In genomic region chrX:7217704-7218479, ce11 we compare ENCODE assay signal across 3 worm cellular contexts.
A peak's percentile ranks its signal among the peaks of the same experiment; 100 is the strongest.
TF ChIP-seq lines count a peak whose summit lies in the region.

TSS of gene syd-9 (plus strand) at chrX:7218097.

TF ChIP-seq in whole organism, L1 larva, 84 proteins besides CTCF, POLR2A, EP300 and RAD21 (continued from another document):
- peak; percentile 58 for TF ChIP-seq lin-14 (GFP tag; optimal IDR thresholded peaks at IDR 0.05; lab: Kevin White, UChicago)

TF ChIP-seq in whole organism, L4 larva, 104 proteins besides CTCF, POLR2A, EP300 and RAD21 (continued from another document):
- TF ChIP-seq jun-1 (tag; optimal IDR thresholded peaks at IDR 0.05; lab: Kevin White, UChicago) (no peak), hmg-1.1 (GFP tag; IDR thresholded peaks at IDR 0.05; lab: Robert Waterston, UW) (no peak), mes-2 (tag; optimal IDR thresholded peaks at IDR 0.05; lab: Kevin White, UChicago; ENCODE audit: poor library complexity, severe bottlenecking) (no peak)

TF ChIP-seq in whole organism, young adult, 124 proteins besides CTCF, POLR2A, EP300 and RAD21 (continued from another document):
- TF ChIP-seq ztf-6 (GFP tag; IDR thresholded peaks at IDR 0.05; lab: Robert Waterston, UW) (no peak), K12H6.12 (tag; optimal IDR thresholded peaks at IDR 0.05; lab: Kevin White, UChicago) (peak; percentile 50), snpc-3.4 (tag; optimal IDR thresholded peaks at IDR 0.05; lab: Kevin White, UChicago) (no peak), lin-54 (GFP tag; optimal IDR thresholded peaks at IDR 0.05; lab: Kevin White, UChicago) (no peak), ekl-4 (GFP tag; IDR thresholded peaks at IDR 0.05; lab: Robert Waterston, UW) (peak; percentile 23; the same call in 1 of the 2 replicates), ceh-100 (GFP tag; IDR thresholded peaks at IDR 0.05; lab: Robert Waterston, UW) (no peak), B0336.3 (GFP tag; IDR thresholded peaks at IDR 0.05; lab: Robert Waterston, UW) (no peak), nfyb-1 (GFP tag; IDR thresholded peaks at IDR 0.05; lab: Robert Waterston, UW) (0 out of 2 replicates have a peak, but pooled peaks have one; percentile 25), mxl-1 (tag; optimal IDR thresholded peaks at IDR 0.05; lab: Kevin White, UChicago) (no peak), athp-1 (tag; optimal IDR thresholded peaks at IDR 0.05; lab: Kevin White, UChicago) (no peak), ceh-27 (GFP tag; optimal IDR thresholded peaks at IDR 0.05; lab: Kevin White, UChicago) (no peak)
TF ChIP-seq in whole organism, young adult: peak in this region for 9.
